Worm (Caenorhabditis elegans) whole organism, late embryonic: ENCODE results near the gene Y43D4A.5.
A peak's percentile ranks its signal among the peaks of the same experiment; 100 is the strongest.
"Not testable (repeated sequence)": the region's sequence is repeated elsewhere in the genome, so short reads cannot be mapped to it uniquely, and the experiment has no call there.

Experiments
- C08G9.2 ChIP-seq: sonication (generic microtip); optimal IDR thresholded peaks from 2 replicates; lab custom pipeline; 2016; ENCODE audit warnings: mild to moderate bottlenecking, missing genetic modification characterization, moderate library complexity, missing compliant biosample characterization
- C38D4.7 ChIP-seq: fragments of 200-800 bp; sonication (Bioruptor generic); optimal IDR thresholded peaks from 2 replicates; lab custom pipeline; 2018; ENCODE audit warnings: mild to moderate bottlenecking, missing genetic modification characterization, moderate library complexity, missing compliant biosample characterization
- K02D7.2 ChIP-seq: sonication (generic microtip); optimal IDR thresholded peaks from 2 replicates; lab custom pipeline; 2017; ENCODE audit warnings: mild to moderate bottlenecking, missing genetic modification characterization, missing compliant biosample characterization
- T23F11.4 ChIP-seq: fragments of 200-800 bp; sonication (Bioruptor generic); optimal IDR thresholded peaks from 2 replicates; lab custom pipeline; 2018; ENCODE audit warnings: mild to moderate bottlenecking, missing genetic modification characterization, missing compliant biosample characterization
- Y22D7AL.16 ChIP-seq: sonication (generic microtip); optimal IDR thresholded peaks from 2 replicates; lab custom pipeline; 2016; ENCODE audit warnings: missing genetic modification characterization, missing compliant biosample characterization
- ahr-1 ChIP-seq: sonication (generic microtip); optimal IDR thresholded peaks from 2 replicates; lab custom pipeline; 2016; ENCODE audit warnings: missing genetic modification characterization, missing compliant biosample characterization
- ama-1 ChIP-seq: fragments of 150-350 bp; optimal IDR thresholded peaks from 2 replicates; lab custom pipeline; 2014
- ceh-14 ChIP-seq: sonication (generic microtip); optimal IDR thresholded peaks from 2 replicates; lab custom pipeline; 2016; ENCODE audit warnings: missing genotype, missing genetic modification characterization, missing compliant biosample characterization
- ceh-19 ChIP-seq: fragments of 200-800 bp; sonication (Bioruptor generic); optimal IDR thresholded peaks from 2 replicates; lab custom pipeline; 2018; ENCODE audit warnings: mild to moderate bottlenecking, missing genetic modification characterization, missing compliant biosample characterization
- ceh-2 ChIP-seq: sonication (generic microtip); optimal IDR thresholded peaks from 2 replicates; lab custom pipeline; 2016; ENCODE audit warnings: missing genotype, missing genetic modification characterization, missing compliant biosample characterization
- ceh-22 ChIP-seq: sonication (generic microtip); optimal IDR thresholded peaks from 2 replicates; lab custom pipeline; 2017; ENCODE audit warnings: missing biosample characterization, missing genetic modification characterization
- ceh-24 ChIP-seq: sonication (generic microtip); optimal IDR thresholded peaks from 2 replicates; lab custom pipeline; 2016; ENCODE audit warnings: mild to moderate bottlenecking, missing genetic modification characterization, missing compliant biosample characterization
- ceh-45 ChIP-seq: fragments of 200-800 bp; sonication (Bioruptor generic); IDR thresholded peaks from 2 replicates; pipeline ENCODE4 v1.3.6; 2022; ENCODE audit warnings: missing genetic modification reagents, missing genetic modification characterization, missing compliant biosample characterization
- ceh-48 ChIP-seq: sonication (generic microtip); optimal IDR thresholded peaks from 2 replicates; lab custom pipeline; 2016; ENCODE audit warnings: missing genetic modification characterization, inconsistent platforms, missing compliant biosample characterization
- ceh-6 ChIP-seq: fragments of 200-800 bp; sonication (Bioruptor generic); optimal IDR thresholded peaks from 2 replicates; lab custom pipeline; 2018; ENCODE audit warnings: mild to moderate bottlenecking, missing genetic modification characterization, missing compliant biosample characterization
- ceh-9 ChIP-seq: sonication (generic microtip); optimal IDR thresholded peaks from 2 replicates; lab custom pipeline; 2016; ENCODE audit warnings: mild to moderate bottlenecking, missing genetic modification characterization, inconsistent platforms, missing compliant biosample characterization
- che-1 ChIP-seq: sonication (generic microtip); optimal IDR thresholded peaks from 2 replicates; lab custom pipeline; 2016; ENCODE audit warnings: mild to moderate bottlenecking, missing genetic modification characterization, missing compliant biosample characterization
- dmd-4 ChIP-seq: sonication (generic microtip); optimal IDR thresholded peaks from 2 replicates; lab custom pipeline; 2016; ENCODE audit warnings: borderline replicate concordance, missing genetic modification characterization, missing compliant biosample characterization
- elt-2 ChIP-seq: sonication (generic microtip); optimal IDR thresholded peaks from 2 replicates; lab custom pipeline; 2016; ENCODE audit warnings: missing genetic modification reagents, missing genetic modification characterization, missing compliant biosample characterization
- fax-1 ChIP-seq: sonication (generic microtip); optimal IDR thresholded peaks from 2 replicates; lab custom pipeline; 2016; ENCODE audit warnings: missing genotype, missing genetic modification characterization, missing compliant biosample characterization
- fkh-6 ChIP-seq: sonication (generic microtip); optimal IDR thresholded peaks from 2 replicates; lab custom pipeline; 2016; ENCODE audit warnings: missing genetic modification characterization, missing compliant biosample characterization
- gmeb-2 ChIP-seq: sonication (generic microtip); optimal IDR thresholded peaks from 2 replicates; lab custom pipeline; 2016; ENCODE audit warnings: missing genetic modification characterization, inconsistent platforms, missing compliant biosample characterization
- hlh-30 ChIP-seq: sonication (generic microtip); optimal IDR thresholded peaks from 2 replicates; lab custom pipeline; 2017; ENCODE audit warnings: antibody characterized with exemption, missing genetic modification characterization, missing compliant biosample characterization; ENCODE audit not compliant: insufficient read depth
- hlh-6 ChIP-seq: sonication (generic microtip); optimal IDR thresholded peaks from 2 replicates; lab custom pipeline; 2016; ENCODE audit warnings: missing genotype, missing genetic modification characterization, missing compliant biosample characterization
- hlh-8 ChIP-seq: sonication (generic microtip); optimal IDR thresholded peaks from 2 replicates; lab custom pipeline; 2016; ENCODE audit warnings: missing genotype, missing genetic modification characterization, missing compliant biosample characterization
- lim-6 ChIP-seq: sonication (generic microtip); optimal IDR thresholded peaks from 2 replicates; lab custom pipeline; 2016; ENCODE audit warnings: missing genetic modification characterization, missing compliant biosample characterization
- lin-11 ChIP-seq: fragments of 200-800 bp; sonication (Bioruptor generic); optimal IDR thresholded peaks from 2 replicates; lab custom pipeline; 2018; ENCODE audit warnings: mild to moderate bottlenecking, missing genetic modification characterization, missing compliant biosample characterization
- mec-3 ChIP-seq: sonication (generic microtip); optimal IDR thresholded peaks from 2 replicates; lab custom pipeline; 2016; ENCODE audit warnings: borderline replicate concordance, missing genetic modification characterization, missing compliant biosample characterization
- nfya-1 ChIP-seq: sonication (generic microtip); optimal IDR thresholded peaks from 2 replicates; lab custom pipeline; 2017; ENCODE audit warnings: missing genetic modification characterization, mild to moderate bottlenecking, missing compliant biosample characterization, antibody characterized with exemption, moderate library complexity
- nhr-11 ChIP-seq: fragments of 150-350 bp; optimal IDR thresholded peaks from 2 replicates; lab custom pipeline; 2014; ENCODE audit warnings: missing biosample characterization, missing genetic modification characterization
- nhr-232 ChIP-seq: sonication (generic microtip); optimal IDR thresholded peaks from 2 replicates; lab custom pipeline; 2016; ENCODE audit warnings: missing genetic modification characterization, missing compliant biosample characterization
- npax-4 ChIP-seq: sonication (generic microtip); optimal IDR thresholded peaks from 2 replicates; lab custom pipeline; 2016; ENCODE audit warnings: missing genetic modification characterization, missing compliant biosample characterization
- pat-9 ChIP-seq: fragments of 200-800 bp; sonication (Bioruptor generic); optimal IDR thresholded peaks from 2 replicates; lab custom pipeline; 2018; ENCODE audit warnings: mild to moderate bottlenecking, missing genetic modification characterization, moderate library complexity, missing compliant biosample characterization
- pax-1 ChIP-seq: fragments of 150-350 bp; optimal IDR thresholded peaks from 2 replicates; lab custom pipeline; 2014; ENCODE audit warnings: missing biosample characterization, missing genetic modification characterization
- pros-1 ChIP-seq: fragments of 150-350 bp; optimal IDR thresholded peaks from 2 replicates; lab custom pipeline; 2014; ENCODE audit warnings: missing biosample characterization, missing genetic modification reagents, missing genetic modification characterization
- rnt-1 ChIP-seq: sonication (generic microtip); optimal IDR thresholded peaks from 2 replicates; lab custom pipeline; 2016; ENCODE audit warnings: missing genetic modification characterization, missing compliant biosample characterization
- sdc-2 ChIP-seq: sonication (generic microtip); optimal IDR thresholded peaks from 2 replicates; lab custom pipeline; 2016; ENCODE audit warnings: missing genotype, missing genetic modification characterization, missing compliant biosample characterization
- sox-2 ChIP-seq: fragments of 200-800 bp; sonication (Bioruptor generic); IDR thresholded peaks from 2 replicates; pipeline ENCODE4 v1.3.6; 2022; ENCODE audit warnings: missing genetic modification reagents, missing genetic modification characterization, missing compliant biosample characterization
- sox-4 ChIP-seq: sonication (generic microtip); optimal IDR thresholded peaks from 2 replicates; lab custom pipeline; 2017; ENCODE audit warnings: mild to moderate bottlenecking, missing genetic modification characterization, inconsistent platforms, missing compliant biosample characterization
- tbx-7 ChIP-seq: sonication (generic microtip); optimal IDR thresholded peaks from 2 replicates; lab custom pipeline; 2016; ENCODE audit warnings: missing genotype, missing genetic modification characterization, missing compliant biosample characterization
- unc-3 ChIP-seq, 2 experiments: fragments of 200-800 bp in 1 of 2; sonication (Bioruptor generic) in 1 of 2; sonication (generic microtip) in 1 of 2; conservative IDR thresholded peaks in 1 of 2; optimal IDR thresholded peaks in 1 of 2; 2 replicates each; pipeline versions ENCODE4 v1.3.6 to Lab custom; 2016 to 2022; ENCODE audit warnings: missing compliant biosample characterization in 2 of 2, missing genetic modification characterization in 2 of 2, missing genetic modification reagents in 1 of 2
- unc-86 ChIP-seq: sonication (generic microtip); optimal IDR thresholded peaks from 2 replicates; lab custom pipeline; 2016; ENCODE audit warnings: missing genetic modification characterization, missing compliant biosample characterization
- zip-5 ChIP-seq: sonication (generic microtip); optimal IDR thresholded peaks from 2 replicates; lab custom pipeline; 2016; ENCODE audit warnings: missing genetic modification characterization, missing compliant biosample characterization
- ztf-16 ChIP-seq: sonication (generic microtip); optimal IDR thresholded peaks from 2 replicates; lab custom pipeline; 2017; ENCODE audit warnings: missing genetic modification characterization, missing compliant biosample characterization

Gene Y43D4A.5

DNA sequence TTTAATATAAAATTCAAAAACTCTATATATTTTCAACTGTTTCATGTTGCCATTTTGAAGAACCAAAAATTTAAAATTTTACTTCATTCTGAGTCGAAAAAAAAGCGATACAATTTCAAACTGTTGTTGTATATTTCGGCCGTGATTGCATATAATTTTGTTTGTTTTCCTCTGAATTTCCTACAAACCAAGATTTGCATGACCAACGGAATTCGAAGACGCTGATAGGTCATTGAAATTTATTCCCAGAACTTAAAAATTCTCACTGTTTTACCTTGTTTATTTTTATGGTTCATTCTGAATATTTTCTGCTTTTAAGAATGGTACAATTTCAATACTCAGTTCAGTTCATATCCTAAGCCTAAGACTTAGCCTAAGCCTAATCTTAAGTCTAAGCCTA, 24.5 kb upstream of the Y43D4A.5 start:
- TF ChIP-seq ceh-14 (tag; lab: Kevin White, UChicago) (no peak), che-1 (no peak), ceh-2 (tag; lab: Kevin White, UChicago) (no peak), Y22D7AL.16 (tag; lab: Kevin White, UChicago) (no peak), ceh-24 (tag; lab: Kevin White, UChicago) (no peak), lin-11 (tag; lab: Kevin White, UChicago) (no peak), pros-1 (no peak), ceh-6 (GFP tag; lab: Kevin White, UChicago) (no peak), gmeb-2 (tag; lab: Kevin White, UChicago) (no peak), rnt-1 (tag; lab: Kevin White, UChicago) (no peak), fkh-6 (tag; lab: Kevin White, UChicago) (no peak), ceh-19 (GFP tag; lab: Kevin White, UChicago) (no peak), hlh-30 (tag; lab: Kevin White, UChicago) (no peak), ahr-1 (tag; lab: Kevin White, UChicago) (no peak), nhr-11 (tag; lab: Kevin White, UChicago) (no peak), unc-86 (tag; lab: Kevin White, UChicago) (no peak), npax-4 (tag; lab: Kevin White, UChicago) (no peak), ama-1 (no peak), T23F11.4 (GFP tag; lab: Kevin White, UChicago) (no peak)
- TF ChIP-seq, all 69 proteins: peak for 0

DNA sequence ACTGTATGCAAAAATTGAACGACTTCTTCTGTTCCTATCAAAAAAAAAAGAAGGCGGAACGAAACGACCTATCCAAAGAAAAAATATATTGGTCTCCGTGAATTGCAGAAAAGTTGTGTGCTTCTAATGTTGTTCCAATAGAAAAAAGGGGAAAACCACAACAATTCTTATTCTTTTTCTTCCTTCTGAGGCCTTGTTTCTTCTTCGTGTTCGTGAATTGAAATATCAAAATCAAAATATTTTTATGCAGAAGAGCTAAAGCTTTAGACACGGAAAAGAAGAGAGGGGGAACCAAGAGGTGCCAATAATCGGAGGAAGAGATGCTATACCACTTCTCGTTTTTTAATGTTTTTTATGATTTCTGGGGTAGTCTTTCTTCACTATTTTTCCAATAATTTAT, 19.8 kb upstream of the Y43D4A.5 start, which contains the start of gene Y43D4A.2:
TSS of gene Y43D4A.2 (minus strand) at position 101 of the 400 bp plus-strand sequence.
- TF ChIP-seq ceh-22 (tag; lab: Kevin White, UChicago); nfya-1 (tag; lab: Kevin White, UChicago); sox-2 (GFP tag; lab: Robert Waterston, UW): not testable (repeated sequence)

DNA sequence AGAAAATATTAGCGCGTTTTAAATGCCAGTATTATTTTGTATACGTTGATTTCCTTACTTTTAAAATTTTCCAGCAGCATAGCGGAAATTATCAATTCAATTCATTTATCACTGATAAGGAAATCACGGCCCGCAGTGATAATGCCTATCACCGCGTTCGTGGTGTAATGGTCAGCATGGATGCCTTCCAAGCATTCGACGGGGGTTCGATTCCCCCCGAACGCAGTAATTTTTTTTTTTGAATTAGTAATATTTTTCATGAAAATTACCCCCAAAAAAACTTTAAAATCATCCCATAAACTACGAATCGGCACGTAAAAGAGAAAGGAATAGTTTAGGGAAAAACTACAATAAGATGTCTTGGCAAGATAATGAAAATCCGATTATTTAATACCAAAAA, 526 bp upstream of the Y43D4A.5 start:
- peak; percentile 23 for TF ChIP-seq che-1
- no peak for TF ChIP-seq tbx-7 (tag; lab: Kevin White, UChicago)
- TF ChIP-seq elt-2 (tag; lab: Kevin White, UChicago) = peak; percentile 90

DNA sequence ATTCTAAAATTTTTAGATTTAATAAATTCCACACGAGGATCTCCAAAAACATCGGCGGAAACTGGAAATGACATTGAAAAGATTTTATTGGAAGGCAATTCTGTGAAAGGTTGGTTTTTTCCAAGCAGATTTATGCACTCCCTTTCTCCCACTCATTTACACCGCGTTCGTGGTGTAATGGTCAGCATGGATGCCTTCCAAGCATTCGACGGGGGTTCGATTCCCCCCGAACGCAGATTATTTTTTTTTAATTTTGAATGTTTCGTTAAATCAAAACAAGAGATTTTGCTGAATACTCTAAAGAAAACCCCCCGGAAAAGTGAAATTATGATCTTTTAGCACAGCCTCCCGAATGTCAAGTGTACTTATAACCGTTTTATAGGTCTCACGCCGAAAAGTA, 370 bp downstream of the Y43D4A.5 start:
- peak; percentile 41 for TF ChIP-seq ztf-16 (tag; lab: Kevin White, UChicago)
- no peak for TF ChIP-seq rnt-1 (tag; lab: Kevin White, UChicago)
- peak; percentile 47 for TF ChIP-seq dmd-4
- TF ChIP-seq che-1 = peak; percentile 53
- peak; percentile 53 for TF ChIP-seq K02D7.2
- no peak for TF ChIP-seq mec-3 (tag; lab: Kevin White, UChicago)
- peak; percentile 34 for TF ChIP-seq ceh-2 (tag; lab: Kevin White, UChicago)
- TF ChIP-seq unc-3 (GFP tag; conservative IDR thresholded peaks at IDR 0.05; lab: Robert Waterston, UW) = 0 out of 2 replicates have a peak, but pooled peaks have one; percentile 27
- no peak for TF ChIP-seq unc-3 (tag; optimal IDR thresholded peaks at IDR 0.05; lab: Kevin White, UChicago)
- TF ChIP-seq pax-1 (tag; lab: Kevin White, UChicago) = no peak
- no peak for TF ChIP-seq pros-1
- no peak for TF ChIP-seq ceh-9 (tag; lab: Kevin White, UChicago)
- peak; percentile 12 for TF ChIP-seq T23F11.4 (GFP tag; lab: Kevin White, UChicago)
- TF ChIP-seq unc-86 (tag; lab: Kevin White, UChicago) = peak; percentile 55
- no peak for TF ChIP-seq hlh-30 (tag; lab: Kevin White, UChicago)
- peak; percentile 50 for TF ChIP-seq lin-11 (tag; lab: Kevin White, UChicago)
- TF ChIP-seq ceh-48 = peak; percentile 49
- TF ChIP-seq C08G9.2 (tag; lab: Kevin White, UChicago) = peak; percentile 28
- peak; percentile 24 for TF ChIP-seq pat-9 (tag; lab: Kevin White, UChicago)
- TF ChIP-seq gmeb-2 (tag; lab: Kevin White, UChicago) = peak; percentile 61
- no peak for TF ChIP-seq ceh-24 (tag; lab: Kevin White, UChicago)
- peak; percentile 62 for TF ChIP-seq nhr-232
- 0 out of 2 replicates have a peak, but pooled peaks have one; percentile 46 for TF ChIP-seq ceh-45 (GFP tag; lab: Robert Waterston, UW)
- peak; percentile 26 for TF ChIP-seq fax-1 (tag; lab: Kevin White, UChicago)
- TF ChIP-seq sox-4 (tag; lab: Kevin White, UChicago) = peak; percentile 41
- peak; percentile 36 for TF ChIP-seq hlh-8
- TF ChIP-seq hlh-6 (tag; lab: Kevin White, UChicago) = no peak
- no peak; the same call in 1 of the 2 replicates for TF ChIP-seq sox-2 (GFP tag; lab: Robert Waterston, UW)
- peak; percentile 63 for TF ChIP-seq Y22D7AL.16 (tag; lab: Kevin White, UChicago)
- TF ChIP-seq zip-5 (tag; lab: Kevin White, UChicago) = peak; percentile 21
- peak; percentile 61 for TF ChIP-seq C38D4.7 (GFP tag; lab: Kevin White, UChicago)
- no peak for TF ChIP-seq lim-6 (tag; lab: Kevin White, UChicago)
- TF ChIP-seq sdc-2 (tag; lab: Kevin White, UChicago) = peak; percentile 43
